Fruit fly (Drosophila melanogaster) whole organism, prepupa: ENCODE data around the gene CG11619.
A peak's percentile ranks its signal among the peaks of the same experiment; 100 is the strongest.

Experiments
- Blimp-1 ChIP-seq: fragments of 200-800 bp; sonication (Bioruptor generic); optimal IDR thresholded peaks from 3 replicates; lab custom pipeline; 2017; ENCODE audit warnings: missing biosample characterization, missing genetic modification characterization, mild to moderate bottlenecking, moderate library complexity, missing genetic modification reagents
- Eip93F ChIP-seq: fragments of 200-800 bp; sonication (Bioruptor generic); optimal IDR thresholded peaks from 2 replicates; lab custom pipeline; 2016; ENCODE audit warnings: missing biosample characterization, mild to moderate bottlenecking, missing genetic modification characterization
- Hr38 ChIP-seq: sonication (Bioruptor generic); optimal IDR thresholded peaks from 2 replicates; lab custom pipeline; 2016; ENCODE audit warnings: missing biosample characterization, missing genetic modification characterization
- acj6 ChIP-seq: fragments of 200-800 bp; sonication (Bioruptor generic); optimal IDR thresholded peaks from 3 replicates; lab custom pipeline; 2016; ENCODE audit warnings: missing biosample characterization, missing genetic modification characterization

dm6 chr3L:18976720-18977119, 11.4 kb downstream of the CG11619 start:
- TF ChIP-seq Eip93F (GFP tag; lab: Kevin White, UChicago) (no peak), Blimp-1 (GFP tag; lab: Kevin White, UChicago) (no peak), acj6 (peak; percentile 22), Hr38 (GFP tag; lab: Kevin White, UChicago) (no peak)
